Worm (Caenorhabditis elegans) whole organism, young adult: Measurements from ENCODE around the gene dpy-13.
"Not testable (repeated sequence)": the region's sequence is repeated elsewhere in the genome, so short reads cannot be mapped to it uniquely, and the experiment has no call there.

ENCODE experiments used
- B0336.3 ChIP-seq: fragments of 200-800 bp; sonication (Bioruptor generic); IDR thresholded peaks from 2 replicates; pipeline ENCODE4 v1.3.6; 2022; ENCODE audit warnings: missing genetic modification characterization, missing compliant biosample characterization
- F55B11.4 ChIP-seq: sonication (generic microtip); optimal IDR thresholded peaks from 2 replicates; lab custom pipeline; 2016; ENCODE audit warnings: missing compliant biosample characterization, missing genetic modification characterization, borderline replicate concordance; ENCODE audit not compliant: insufficient read depth
- T26A5.8 ChIP-seq: sonication (generic microtip); optimal IDR thresholded peaks from 2 replicates; lab custom pipeline; 2016; ENCODE audit warnings: missing genetic modification characterization, missing compliant biosample characterization
- Y53G8AR.9 ChIP-seq: fragments of 200-800 bp; sonication (Bioruptor generic); conservative IDR thresholded peaks from 2 replicates; pipeline ENCODE4 v1.3.6; 2022; ENCODE audit warnings: missing genetic modification reagents, missing genetic modification characterization, missing compliant biosample characterization
- Y56A3A.18 ChIP-seq: fragments of 200-800 bp; sonication (Bioruptor generic); IDR thresholded peaks from 2 replicates; pipeline ENCODE4 v1.3.6; 2022; ENCODE audit warnings: missing genetic modification reagents, missing genetic modification characterization, missing compliant biosample characterization
- ama-1 ChIP-seq, 3 experiments: fragments of 150-350 bp in 1 of 3; sonication (generic microtip) in 2 of 3; optimal IDR thresholded peaks; 2 replicates each; lab custom pipeline; 2014 to 2018; ENCODE audit warnings: missing biosample characterization in 2 of 3, missing genetic modification characterization in 2 of 3, missing genetic modification reagents in 2 of 3
- aptf-2 ChIP-seq: fragments of 200-800 bp; sonication (Bioruptor generic); conservative IDR thresholded peaks from 2 replicates; pipeline ENCODE4 v1.3.6; 2022; ENCODE audit warnings: missing genetic modification reagents, missing genetic modification characterization, missing compliant biosample characterization
- atf-7 ChIP-seq: sonication (generic microtip); optimal IDR thresholded peaks from 2 replicates; lab custom pipeline; 2017; ENCODE audit warnings: mild to moderate bottlenecking, missing genetic modification characterization, missing compliant biosample characterization
- ceh-100 ChIP-seq: fragments of 200-800 bp; sonication (Bioruptor generic); IDR thresholded peaks from 2 replicates; pipeline ENCODE4 v1.3.6; 2022; ENCODE audit warnings: missing genetic modification reagents, missing genetic modification characterization, missing compliant biosample characterization
- egl-44 ChIP-seq: fragments of 200-800 bp; sonication (Bioruptor generic); IDR thresholded peaks from 2 replicates; pipeline ENCODE4 v1.3.6; 2022; ENCODE audit warnings: missing genetic modification reagents, missing genetic modification characterization, missing compliant biosample characterization
- gei-17 ChIP-seq: fragments of 200-800 bp; sonication (Bioruptor generic); optimal IDR thresholded peaks from 2 replicates; lab custom pipeline; 2018; ENCODE audit warnings: mild to moderate bottlenecking, missing genetic modification characterization, missing compliant biosample characterization
- him-1 ChIP-seq: sonication (generic microtip); optimal IDR thresholded peaks from 2 replicates; lab custom pipeline; 2016; ENCODE audit warnings: missing genotype, missing genetic modification reagents, missing genetic modification characterization, missing compliant biosample characterization
- hmg-20 ChIP-seq: fragments of 200-800 bp; sonication (Bioruptor generic); IDR thresholded peaks from 2 replicates; pipeline ENCODE4 v1.3.6; 2022; ENCODE audit warnings: missing genetic modification reagents, missing genetic modification characterization, missing compliant biosample characterization
- hrde-1 ChIP-seq: sonication (generic microtip); optimal IDR thresholded peaks from 2 replicates; lab custom pipeline; 2016; ENCODE audit warnings: missing genetic modification characterization, mild to moderate bottlenecking, missing compliant biosample characterization, moderate library complexity, missing genotype, missing genetic modification reagents, borderline replicate concordance
- hsf-1 ChIP-seq: fragments of 200-800 bp; sonication (Bioruptor generic); IDR thresholded peaks from 2 replicates; pipeline ENCODE4 v1.3.6; 2022; ENCODE audit warnings: missing genetic modification reagents, missing genetic modification characterization, missing compliant biosample characterization
- let-607 ChIP-seq, 2 experiments: fragments of 200-800 bp in 1 of 2; sonication (Bioruptor generic) in 1 of 2; sonication (generic microtip) in 1 of 2; optimal IDR thresholded peaks; 2 replicates each; lab custom pipeline; 2016 to 2018; ENCODE audit warnings: mild to moderate bottlenecking in 2 of 2, missing compliant biosample characterization in 2 of 2, missing genetic modification characterization in 2 of 2, moderate library complexity in 2 of 2, missing genotype in 1 of 2
- lin-26 ChIP-seq: fragments of 200-800 bp; sonication (Bioruptor generic); IDR thresholded peaks from 2 replicates; pipeline ENCODE4 v1.3.6; 2022; ENCODE audit warnings: missing genetic modification reagents, missing genetic modification characterization, missing compliant biosample characterization
- lin-40 ChIP-seq: sonication (generic microtip); optimal IDR thresholded peaks from 2 replicates; lab custom pipeline; 2016; ENCODE audit warnings: missing genetic modification characterization, mild to moderate bottlenecking, missing compliant biosample characterization, missing genotype, missing genetic modification reagents
- lir-1 ChIP-seq: fragments of 200-800 bp; sonication (Bioruptor generic); conservative IDR thresholded peaks from 2 replicates; pipeline ENCODE4 v1.3.6; 2022; ENCODE audit warnings: missing genetic modification reagents, missing genetic modification characterization, missing compliant biosample characterization
- madf-6 ChIP-seq: fragments of 200-800 bp; sonication (Bioruptor generic); IDR thresholded peaks from 2 replicates; pipeline ENCODE4 v1.3.6; 2022; ENCODE audit warnings: missing genetic modification reagents, missing genetic modification characterization, missing compliant biosample characterization
- mel-28 ChIP-seq: sonication (generic microtip); optimal IDR thresholded peaks from 2 replicates; lab custom pipeline; 2016; ENCODE audit warnings: borderline replicate concordance, mild to moderate bottlenecking, missing genetic modification characterization, missing compliant biosample characterization
- nfyb-1 ChIP-seq: fragments of 200-800 bp; sonication (Bioruptor generic); IDR thresholded peaks from 2 replicates; pipeline ENCODE4 v1.3.6; 2022; ENCODE audit warnings: missing genetic modification reagents, missing genetic modification characterization, missing compliant biosample characterization
- nhr-80 ChIP-seq: sonication (generic microtip); optimal IDR thresholded peaks from 2 replicates; lab custom pipeline; 2016; ENCODE audit warnings: missing genetic modification characterization, missing compliant biosample characterization
- nhr-90 ChIP-seq: sonication (generic microtip); optimal IDR thresholded peaks from 2 replicates; lab custom pipeline; 2016; ENCODE audit warnings: missing genotype, mild to moderate bottlenecking, missing genetic modification characterization, missing compliant biosample characterization
- rec-8 ChIP-seq, 2 experiments: sonication (generic microtip); optimal IDR thresholded peaks; 2 replicates each; lab custom pipeline; 2016; ENCODE audit warnings: mild to moderate bottlenecking in 2 of 2, missing genetic modification characterization in 2 of 2, missing genetic modification reagents in 2 of 2, missing genotype in 2 of 2, missing biosample characterization in 1 of 2, missing compliant biosample characterization in 1 of 2, moderate library complexity in 1 of 2
- sdz-38 ChIP-seq: sonication (generic microtip); optimal IDR thresholded peaks from 2 replicates; lab custom pipeline; 2016; ENCODE audit warnings: missing genotype, missing genetic modification characterization, missing compliant biosample characterization
- snpc-1.3 ChIP-seq: sonication (generic microtip); optimal IDR thresholded peaks from 2 replicates; lab custom pipeline; 2017; ENCODE audit warnings: missing genetic modification characterization, mild to moderate bottlenecking, missing compliant biosample characterization, antibody characterized with exemption, moderate library complexity, missing genotype, missing genetic modification reagents; ENCODE audit not compliant: insufficient read depth
- tbp1 ChIP-seq: fragments of 200-800 bp; sonication (Bioruptor generic); optimal IDR thresholded peaks from 2 replicates; lab custom pipeline; 2018; ENCODE audit warnings: mild to moderate bottlenecking, missing genetic modification characterization, missing compliant biosample characterization
- xnd-1 ChIP-seq: sonication (generic microtip); optimal IDR thresholded peaks from 2 replicates; lab custom pipeline; 2016; ENCODE audit warnings: missing genotype, missing genetic modification reagents, missing genetic modification characterization, missing compliant biosample characterization
- ztf-22 ChIP-seq: fragments of 200-800 bp; sonication (Bioruptor generic); optimal IDR thresholded peaks from 2 replicates; lab custom pipeline; 2018; ENCODE audit warnings: mild to moderate bottlenecking, missing genetic modification characterization, moderate library complexity, missing compliant biosample characterization
- ztf-6 ChIP-seq: fragments of 200-800 bp; sonication (Bioruptor generic); IDR thresholded peaks from 2 replicates; pipeline ENCODE4 v1.3.6; 2022; ENCODE audit warnings: missing genetic modification reagents, missing genetic modification characterization, missing compliant biosample characterization

dpy-13 gene

ce11 chrIV:4235315-4236024 lies at the start of gene dpy-13, which contains the start of gene zipt-2.2:
Gene dpy-13, plus strand, starts transcription at chrIV:4235614.
Gene zipt-2.2, minus strand, starts transcription at chrIV:4235365.
- TF ChIP-seq lin-26 (GFP tag; lab: Robert Waterston, UW) (0 out of 2 replicates have a peak, but pooled peaks have one; percentile 18), T26A5.8 (no peak), rec-8 (tag; optimal IDR thresholded peaks at IDR 0.05; lab: Kevin White, UChicago) (no peak), Y53G8AR.9 (GFP tag; lab: Robert Waterston, UW) (no peak)

ce11 chrIV:4186099-4186498 lies 49.3 kb upstream of the dpy-13 start, which contains the start of gene K08D10.11:
Gene K08D10.11, minus strand, starts transcription at chrIV:4186199.
- TF ChIP-seq sdz-38 (tag; lab: Kevin White, UChicago); let-607 (tag; optimal IDR thresholded peaks at IDR 0.05; lab: Kevin White, UChicago); madf-6: not testable (repeated sequence)

ce11 chrIV:4187909-4188308 lies 47.5 kb upstream of the dpy-13 start:
- peak; percentile 75 for TF ChIP-seq xnd-1 (tag; lab: Kevin White, UChicago)
- peak; percentile 62 for TF ChIP-seq madf-6

ce11 chrIV:4196729-4197128 lies 38.7 kb upstream of the dpy-13 start, which contains the start of gene K06B9.6:
Gene K06B9.6, minus strand, starts transcription at chrIV:4196829.
- not testable (repeated sequence) for TF ChIP-seq nhr-90 (tag; lab: Kevin White, UChicago); lin-26 (GFP tag; lab: Robert Waterston, UW); mel-28 (tag; lab: Kevin White, UChicago)
- TF ChIP-seq, all 124 proteins: peak for 0; not testable (repeated sequence) for 124

- TF ChIP-seq nfyb-1 (GFP tag; lab: Robert Waterston, UW); let-607 (tag; optimal IDR thresholded peaks at IDR 0.05; lab: Kevin White, UChicago); him-1: not testable (repeated sequence)
- TF ChIP-seq, all 124 proteins: peak for 0; not testable (repeated sequence) for 124
Observed at ce11 chrIV:4197167-4197566, 38.2 kb upstream of the dpy-13 start, which contains the start of gene cyp-25A6. Gene cyp-25A6, plus strand, starts transcription at chrIV:4197467.

- TF ChIP-seq B0336.3 (GFP tag; lab: Robert Waterston, UW) = no peak
- no peak for TF ChIP-seq ztf-22 (GFP tag; lab: Kevin White, UChicago)
- TF ChIP-seq hrde-1 = no peak
- no peak for TF ChIP-seq ama-1 (optimal IDR thresholded peaks at IDR 0.05; lab: Kevin White, UChicago)
- TF ChIP-seq ama-1 (GFP tag; optimal IDR thresholded peaks at IDR 0.05; lab: Kevin White, UChicago) = no peak
- TF ChIP-seq ceh-100 (GFP tag; lab: Robert Waterston, UW) = no peak
- no peak for TF ChIP-seq nhr-80 (tag; lab: Kevin White, UChicago)
- no peak for TF ChIP-seq snpc-1.3 (tag; lab: Kevin White, UChicago)
- TF ChIP-seq aptf-2 (GFP tag; lab: Robert Waterston, UW) = no peak
- no peak for TF ChIP-seq F55B11.4 (tag; lab: Kevin White, UChicago)
- no peak for TF ChIP-seq tbp1
Observed at ce11 chrIV:4204275-4204674, 31.1 kb upstream of the dpy-13 start, which contains the start of gene pax-2. Gene pax-2, minus strand, starts transcription at chrIV:4204375.

- TF ChIP-seq him-1 (no peak), atf-7 (no peak), let-607 (tag; optimal IDR thresholded peaks at IDR 0.05; lab: Kevin White, UChicago) (no peak), hsf-1 (GFP tag; lab: Robert Waterston, UW) (no peak), lin-40 (tag; lab: Kevin White, UChicago) (no peak), hmg-20 (GFP tag; lab: Robert Waterston, UW) (no peak), ztf-6 (GFP tag; lab: Robert Waterston, UW) (no peak), Y56A3A.18 (GFP tag; lab: Robert Waterston, UW) (no peak), lir-1 (no peak), egl-44 (GFP tag; lab: Robert Waterston, UW) (no peak), gei-17 (GFP tag; lab: Kevin White, UChicago) (no peak)
Observed at ce11 chrIV:4207088-4207487, 28.3 kb upstream of the dpy-13 start, which contains the start of gene osgn-1. Gene osgn-1, plus strand, starts transcription at chrIV:4207388.
